Fruit fly (Drosophila melanogaster): Measurements from ENCODE around the gene skd.
A peak's percentile ranks its signal among the peaks of the same experiment; 100 is the strongest.

Gene skd

DNA sequence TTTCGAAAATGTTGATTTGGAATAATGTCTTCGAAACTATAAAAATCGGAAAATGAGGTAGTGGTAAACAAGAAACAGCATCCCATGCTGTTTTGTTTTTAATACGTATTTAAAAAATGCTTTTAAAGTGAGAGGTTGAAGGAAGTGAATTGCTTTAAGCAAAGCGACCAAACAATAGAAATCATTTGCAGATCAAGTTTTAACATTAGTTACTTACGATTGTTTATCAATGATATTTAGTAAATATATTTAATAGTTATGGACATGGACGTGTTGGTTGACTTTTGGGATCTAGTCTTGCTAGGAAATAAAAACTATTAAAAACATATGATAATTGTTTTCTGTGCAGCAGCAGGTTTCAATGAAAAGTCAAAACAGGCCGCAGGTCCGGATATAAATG, 29.1 kb upstream of the skd start:
- no peak for TF ChIP-seq CG11560 (tag; IDR thresholded peaks at IDR 0.05)
- no peak for TF ChIP-seq CG17829 (tag; optimal IDR thresholded peaks at IDR 0.05)
- no peak for TF ChIP-seq Abd-B (GFP tag; optimal IDR thresholded peaks at IDR 0.05)
- peak; percentile 30 for TF ChIP-seq dmrt99B (tag; optimal IDR thresholded peaks at IDR 0.05)
- TF ChIP-seq BtbVII (GFP tag; optimal IDR thresholded peaks at IDR 0.05), result peak; percentile 37
- TF ChIP-seq Mes4 (GFP tag; optimal IDR thresholded peaks at IDR 0.05), result no peak
- TF ChIP-seq CG10274 (GFP tag; optimal IDR thresholded peaks at IDR 0.05), result no peak
- no peak for TF ChIP-seq lab (GFP tag; optimal IDR thresholded peaks at IDR 0.05)
- no peak for TF ChIP-seq ttk (GFP tag; IDR thresholded peaks at IDR 0.05)
- no peak for TF ChIP-seq CG3847 (GFP tag; IDR thresholded peaks at IDR 0.05)
- no peak for TF ChIP-seq ssp (GFP tag; IDR thresholded peaks at IDR 0.05)
- TF ChIP-seq E2f1 (GFP tag; IDR thresholded peaks at IDR 0.05), result no peak
- TF ChIP-seq cad (GFP tag; optimal IDR thresholded peaks at IDR 0.05), result no peak
- no peak for TF ChIP-seq CG12219 (GFP tag; optimal IDR thresholded peaks at IDR 0.05)
- TF ChIP-seq pnt (GFP tag; optimal IDR thresholded peaks at IDR 0.05), result no peak
- TF ChIP-seq maf-S (GFP tag; optimal IDR thresholded peaks at IDR 0.05), result no peak
- TF ChIP-seq tap (tag; optimal IDR thresholded peaks at IDR 0.05), result no peak
- TF ChIP-seq CG12104 (GFP tag; optimal IDR thresholded peaks at IDR 0.05), result peak; percentile 26
- peak; percentile 27 for TF ChIP-seq nmo (GFP tag; optimal IDR thresholded peaks at IDR 0.05)
- no peak for TF ChIP-seq CG17912 (GFP tag; optimal IDR thresholded peaks at IDR 0.05)
- TF ChIP-seq Stat92E (GFP tag; optimal IDR thresholded peaks at IDR 0.05), result no peak
- no peak for TF ChIP-seq btn (GFP tag; optimal IDR thresholded peaks at IDR 0.05)
- TF ChIP-seq Mrtf (GFP tag; IDR thresholded peaks at IDR 0.05), result no peak
- peak; percentile 8 for TF ChIP-seq Jarid2 (GFP tag; optimal IDR thresholded peaks at IDR 0.05)
- no peak for TF ChIP-seq CkIIα-i1 (GFP tag; IDR thresholded peaks at IDR 0.05)
- no peak for TF ChIP-seq CG15601 (tag; optimal IDR thresholded peaks at IDR 0.05)
- TF ChIP-seq HLH54F (GFP tag; optimal IDR thresholded peaks at IDR 0.05), result no peak
- TF ChIP-seq fd3F (GFP tag; optimal IDR thresholded peaks at IDR 0.05), result no peak
- TF ChIP-seq Adf1 (GFP tag; IDR thresholded peaks at IDR 0.05), result no peak
- no peak for TF ChIP-seq fd64A (GFP tag; optimal IDR thresholded peaks at IDR 0.05)
- TF ChIP-seq fru (optimal IDR thresholded peaks at IDR 0.05), result no peak
- no peak for TF ChIP-seq CG8478 (optimal IDR thresholded peaks at IDR 0.05)
- no peak for TF ChIP-seq Myb (GFP tag; optimal IDR thresholded peaks at IDR 0.05)
- no peak for TF ChIP-seq ind (GFP tag; optimal IDR thresholded peaks at IDR 0.05)
- TF ChIP-seq tgo (GFP tag; IDR thresholded peaks at IDR 0.05), result no peak
- TF ChIP-seq grau (tag; optimal IDR thresholded peaks at IDR 0.05), result peak; percentile 32
- TF ChIP-seq lbe (GFP tag; optimal IDR thresholded peaks at IDR 0.05), result no peak
- no peak for TF ChIP-seq CG16815 (GFP tag; optimal IDR thresholded peaks at IDR 0.05)
- no peak for TF ChIP-seq CG1792 (GFP tag; optimal IDR thresholded peaks at IDR 0.05)
- no peak for TF ChIP-seq Dad (GFP tag; optimal IDR thresholded peaks at IDR 0.05)
- TF ChIP-seq Hr3 (GFP tag; optimal IDR thresholded peaks at IDR 0.05), result peak; percentile 13
- TF ChIP-seq bsh (GFP tag; optimal IDR thresholded peaks at IDR 0.05), result peak in 1 of 2 experiments; percentile 5
- TF ChIP-seq sisA (GFP tag; IDR thresholded peaks at IDR 0.05), result no peak
- no peak for TF ChIP-seq usp (GFP tag; optimal IDR thresholded peaks at IDR 0.05)
- TF ChIP-seq CG10147 (GFP tag; optimal IDR thresholded peaks at IDR 0.05), result no peak
- no peak; the same call in 1 of the 2 replicates for TF ChIP-seq Ada2b (GFP tag; IDR thresholded peaks at IDR 0.05)
- peak; percentile 6 for TF ChIP-seq CG9437 (GFP tag; optimal IDR thresholded peaks at IDR 0.05)
- no peak for TF ChIP-seq cato (GFP tag; optimal IDR thresholded peaks at IDR 0.05; ENCODE audit: borderline replicate concordance)
- TF ChIP-seq Bteb2 (GFP tag; optimal IDR thresholded peaks at IDR 0.05), result no peak
- TF ChIP-seq insv (GFP tag; optimal IDR thresholded peaks at IDR 0.05), result no peak
- peak; percentile 39 for TF ChIP-seq Sox102F (GFP tag; optimal IDR thresholded peaks at IDR 0.05)
- peak; percentile 48 for TF ChIP-seq CG30403 (GFP tag; optimal IDR thresholded peaks at IDR 0.05)
- no peak for TF ChIP-seq klu (GFP tag; IDR thresholded peaks at IDR 0.05)
